Fruit fly (Drosophila melanogaster) whole organism, pupa: ENCODE results near the gene RpL27.
A peak's percentile ranks its signal among the peaks of the same experiment; 100 is the strongest.

ENCODE experiments used
- CG10348 ChIP-seq: fragments of 200-800 bp; sonication (Bioruptor generic); IDR thresholded peaks from 2 replicates; pipeline ENCODE4 v1.3.6; 2022; ENCODE audit warnings: missing biosample characterization, missing genetic modification characterization
- CG12605 ChIP-seq: fragments of 200-800 bp; sonication (Bioruptor generic); IDR thresholded peaks from 2 replicates; pipeline ENCODE4 v1.3.6; 2022; ENCODE audit warnings: missing biosample characterization, missing genetic modification characterization
- CG13204 ChIP-seq: fragments of 200-800 bp; sonication (Bioruptor generic); optimal IDR thresholded peaks from 2 replicates; lab custom pipeline; 2018; ENCODE audit warnings: missing biosample characterization, mild to moderate bottlenecking, missing genetic modification characterization, moderate library complexity
- CG14655 ChIP-seq: fragments of 200-800 bp; sonication (Bioruptor generic); optimal IDR thresholded peaks from 3 replicates; lab custom pipeline; 2017; ENCODE audit warnings: mild to moderate bottlenecking, missing biosample characterization, missing genetic modification reagents, missing genetic modification characterization
- CG15710 ChIP-seq: fragments of 200-800 bp; sonication (Bioruptor generic); optimal IDR thresholded peaks from 2 replicates; lab custom pipeline; 2018; ENCODE audit warnings: missing biosample characterization, mild to moderate bottlenecking, missing genetic modification characterization, moderate library complexity
- CG17806 ChIP-seq: fragments of 200-800 bp; sonication (Bioruptor generic); optimal IDR thresholded peaks from 2 replicates; lab custom pipeline; 2018; ENCODE audit warnings: missing biosample characterization, mild to moderate bottlenecking, missing genetic modification characterization, moderate library complexity
- CG32121 ChIP-seq: fragments of 200-800 bp; sonication (Bioruptor generic); IDR thresholded peaks from 2 replicates; pipeline ENCODE4 v1.3.6; 2022; ENCODE audit warnings: missing biosample characterization, missing genetic modification characterization
- CG34367 ChIP-seq: fragments of 200-800 bp; sonication (Bioruptor generic); optimal IDR thresholded peaks from 2 replicates; lab custom pipeline; 2018; ENCODE audit warnings: missing biosample characterization, mild to moderate bottlenecking, missing genetic modification characterization
- CG4496 ChIP-seq: fragments of 200-800 bp; sonication (Bioruptor generic); IDR thresholded peaks from 3 replicates; pipeline ENCODE4 v1.3.6; 2022; ENCODE audit warnings: missing biosample characterization, missing genetic modification characterization
- CG8159 ChIP-seq: fragments of 200-800 bp; sonication (Bioruptor generic); optimal IDR thresholded peaks from 3 replicates; lab custom pipeline; 2018; ENCODE audit warnings: missing biosample characterization, mild to moderate bottlenecking, missing genetic modification characterization, moderate library complexity
- CG8301 ChIP-seq: fragments of 200-800 bp; sonication (Bioruptor generic); optimal IDR thresholded peaks from 2 replicates; lab custom pipeline; 2018; ENCODE audit warnings: missing biosample characterization, mild to moderate bottlenecking, missing genetic modification characterization
- CG9948 ChIP-seq: fragments of 200-800 bp; sonication (Bioruptor generic); optimal IDR thresholded peaks from 2 replicates; lab custom pipeline; 2018; ENCODE audit warnings: missing biosample characterization, mild to moderate bottlenecking, missing genetic modification characterization, moderate library complexity
- D1 ChIP-seq: fragments of 200-800 bp; sonication (Bioruptor generic); optimal IDR thresholded peaks from 2 replicates; lab custom pipeline; 2018; ENCODE audit warnings: missing biosample characterization, mild to moderate bottlenecking, missing genetic modification characterization, moderate library complexity
- EcR ChIP-seq: fragments of 200-800 bp; sonication (Bioruptor generic); optimal IDR thresholded peaks from 3 replicates; lab custom pipeline; 2019; ENCODE audit warnings: missing biosample characterization, missing genetic modification characterization, mild to moderate bottlenecking, moderate library complexity, missing genetic modification reagents
- Ets98B ChIP-seq: fragments of 200-800 bp; sonication (Bioruptor generic); IDR thresholded peaks from 2 replicates; pipeline ENCODE4 v1.3.6; 2022; ENCODE audit warnings: missing biosample characterization, missing genetic modification characterization
- Pif1A ChIP-seq: fragments of 200-800 bp; sonication (Bioruptor generic); optimal IDR thresholded peaks from 3 replicates; lab custom pipeline; 2016; ENCODE audit warnings: missing biosample characterization, missing genetic modification characterization
- Pif1B ChIP-seq: fragments of 200-800 bp; sonication (Bioruptor generic); optimal IDR thresholded peaks from 3 replicates; lab custom pipeline; 2016; ENCODE audit warnings: missing biosample characterization, missing genetic modification characterization
- Snoo ChIP-seq: fragments of 200-800 bp; sonication (Bioruptor generic); optimal IDR thresholded peaks from 3 replicates; lab custom pipeline; 2017; ENCODE audit warnings: missing biosample characterization, mild to moderate bottlenecking, missing genetic modification characterization, inconsistent platforms
- fd96Ca ChIP-seq: fragments of 200-800 bp; sonication (Bioruptor generic); IDR thresholded peaks from 3 replicates; pipeline ENCODE4 v1.3.6; 2022; ENCODE audit warnings: missing biosample characterization, missing genetic modification characterization
- gl ChIP-seq: fragments of 200-800 bp; sonication (Bioruptor generic); optimal IDR thresholded peaks from 2 replicates; lab custom pipeline; 2018; ENCODE audit warnings: missing biosample characterization, mild to moderate bottlenecking, missing genetic modification characterization
- rn ChIP-seq: fragments of 200-800 bp; sonication (Bioruptor generic); IDR thresholded peaks from 2 replicates; pipeline ENCODE4 v1.3.6; 2022; ENCODE audit warnings: missing biosample characterization, missing genetic modification characterization

The RpL27 gene

dm6 chr3R:25640463-25640862, 44.4 kb downstream of the RpL27 start:
- TF ChIP-seq CG32121 (no peak), CG4496 (peak; percentile 75), CG17806 (peak; percentile 90), CG12605 (GFP tag; lab: Robert Waterston, UW) (0 out of 2 replicates have a peak, but pooled peaks have one; percentile 20), CG8159 (tag; lab: Kevin White, UChicago) (peak; percentile 88), CG9948 (peak; percentile 83), CG10348 (GFP tag; lab: Robert Waterston, UW) (no peak), Pif1B (GFP tag; lab: Kevin White, UChicago) (peak; percentile 85), Ets98B (GFP tag; lab: Robert Waterston, UW) (no peak), CG8301 (tag; lab: Kevin White, UChicago) (peak; percentile 55), rn (GFP tag; lab: Robert Waterston, UW) (no peak), gl (tag; lab: Kevin White, UChicago) (peak; percentile 64), CG14655 (GFP tag; lab: Kevin White, UChicago) (peak; percentile 68), fd96Ca (GFP tag; lab: Robert Waterston, UW) (peak; percentile 27; the same call in 1 of the 3 replicates), CG13204 (GFP tag; lab: Kevin White, UChicago) (peak; percentile 66), CG15710 (tag; lab: Kevin White, UChicago) (peak; percentile 86), D1 (tag; lab: Kevin White, UChicago) (peak; percentile 68), Snoo (tag; lab: Kevin White, UChicago) (peak; percentile 91), CG34367 (peak; percentile 74), Pif1A (GFP tag; lab: Kevin White, UChicago) (peak; percentile 81), EcR (GFP tag; lab: Kevin White, UChicago) (no peak)

- TF ChIP-seq fd96Ca (GFP tag; lab: Robert Waterston, UW) (no peak), CG13204 (GFP tag; lab: Kevin White, UChicago) (no peak), Pif1B (GFP tag; lab: Kevin White, UChicago) (peak; percentile 63), CG8301 (tag; lab: Kevin White, UChicago) (peak; percentile 18), Ets98B (GFP tag; lab: Robert Waterston, UW) (no peak), CG34367 (peak; percentile 47), Snoo (tag; lab: Kevin White, UChicago) (peak; percentile 72), CG4496 (no peak), rn (GFP tag; lab: Robert Waterston, UW) (no peak), CG32121 (no peak), D1 (tag; lab: Kevin White, UChicago) (peak; percentile 52), EcR (GFP tag; lab: Kevin White, UChicago) (no peak), Pif1A (GFP tag; lab: Kevin White, UChicago) (peak; percentile 59), CG15710 (tag; lab: Kevin White, UChicago) (peak; percentile 71), CG14655 (GFP tag; lab: Kevin White, UChicago) (peak; percentile 55), CG17806 (peak; percentile 76), CG9948 (peak; percentile 52), CG10348 (GFP tag; lab: Robert Waterston, UW) (no peak), CG8159 (tag; lab: Kevin White, UChicago) (peak; percentile 76)
Measured at dm6 chr3R:25638961-25639360, 45.9 kb downstream of the RpL27 start.

- TF ChIP-seq D1 (tag; lab: Kevin White, UChicago) (no peak), Pif1A (GFP tag; lab: Kevin White, UChicago) (no peak), CG8301 (tag; lab: Kevin White, UChicago) (no peak), CG34367 (no peak), gl (tag; lab: Kevin White, UChicago) (no peak), fd96Ca (GFP tag; lab: Robert Waterston, UW) (no peak), CG13204 (GFP tag; lab: Kevin White, UChicago) (no peak), CG10348 (GFP tag; lab: Robert Waterston, UW) (no peak), CG32121 (no peak), Snoo (tag; lab: Kevin White, UChicago) (no peak), CG8159 (tag; lab: Kevin White, UChicago) (no peak), rn (GFP tag; lab: Robert Waterston, UW) (no peak)
Measured at dm6 chr3R:25638381-25638780, 46.5 kb downstream of the RpL27 start.

DNA sequence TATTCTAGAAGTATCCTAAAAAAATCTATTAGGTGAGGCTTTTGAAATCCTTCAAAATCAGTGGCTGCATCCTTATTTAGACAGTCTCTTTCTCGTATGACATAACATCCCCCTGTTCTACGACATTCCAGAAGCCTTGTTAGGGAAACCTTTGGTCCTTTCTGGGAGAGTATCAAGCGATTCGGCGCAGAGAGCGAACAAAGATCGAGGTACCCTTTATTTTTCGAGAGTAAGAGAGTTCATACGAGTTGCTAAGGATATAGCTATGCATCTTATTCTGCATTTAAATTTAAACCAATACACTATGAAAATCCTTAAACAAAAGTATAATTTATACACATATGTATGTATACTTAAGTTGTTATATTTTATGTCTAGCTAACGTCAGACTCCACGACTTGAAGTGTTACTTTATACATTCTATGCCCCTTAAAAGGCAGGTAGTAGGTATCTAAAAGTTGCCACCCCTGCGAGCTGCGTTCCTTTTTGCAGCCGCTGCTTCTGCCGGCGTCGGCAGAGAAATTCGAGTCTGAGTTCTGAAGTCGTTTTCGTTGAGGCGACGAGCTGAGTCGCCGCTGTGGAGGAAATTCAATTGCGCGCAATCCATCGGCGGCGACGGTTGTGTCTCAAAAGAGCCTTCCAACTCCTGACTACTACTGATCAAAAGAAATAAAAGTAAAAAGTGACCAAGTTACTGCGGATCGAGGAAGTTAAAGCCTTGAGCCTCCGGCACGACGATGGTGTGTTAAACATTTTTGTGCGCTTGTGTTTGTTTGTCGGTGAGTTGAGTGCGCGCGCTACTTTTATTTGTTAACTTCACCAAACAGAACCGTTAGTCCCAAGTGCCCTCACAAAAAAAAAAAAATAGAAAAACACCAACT, 47.3 kb downstream of the RpL27 start, which contains the start of gene jigr1:
jigr1 (plus strand) TSS at position 550 of the 881 bp plus-strand sequence.
- no peak for TF ChIP-seq CG32121
- no peak for TF ChIP-seq CG12605 (GFP tag; lab: Robert Waterston, UW)
- TF ChIP-seq CG15710 (tag; lab: Kevin White, UChicago), result peak; percentile 60
- TF ChIP-seq CG4496, result peak; percentile 46; the same call in 1 of the 3 replicates
- peak; percentile 68 for TF ChIP-seq CG17806
- peak; percentile 42 for TF ChIP-seq CG13204 (GFP tag; lab: Kevin White, UChicago)
- peak; percentile 64 for TF ChIP-seq Pif1A (GFP tag; lab: Kevin White, UChicago)
- TF ChIP-seq CG8159 (tag; lab: Kevin White, UChicago), result peak; percentile 71
- no peak for TF ChIP-seq fd96Ca (GFP tag; lab: Robert Waterston, UW)
- TF ChIP-seq CG14655 (GFP tag; lab: Kevin White, UChicago), result peak; percentile 65
- no peak for TF ChIP-seq EcR (GFP tag; lab: Kevin White, UChicago)
- no peak for TF ChIP-seq Ets98B (GFP tag; lab: Robert Waterston, UW)
- TF ChIP-seq Pif1B (GFP tag; lab: Kevin White, UChicago), result peak; percentile 73
- TF ChIP-seq CG8301 (tag; lab: Kevin White, UChicago), result peak; percentile 61
- TF ChIP-seq CG10348 (GFP tag; lab: Robert Waterston, UW), result no peak
- TF ChIP-seq CG34367, result peak; percentile 64
- TF ChIP-seq CG9948, result peak; percentile 67
- no peak for TF ChIP-seq D1 (tag; lab: Kevin White, UChicago)
- no peak for TF ChIP-seq rn (GFP tag; lab: Robert Waterston, UW)
- peak; percentile 56 for TF ChIP-seq Snoo (tag; lab: Kevin White, UChicago)
- peak; percentile 17 for TF ChIP-seq gl (tag; lab: Kevin White, UChicago)
- TF ChIP-seq, all 21 proteins: peak for 13
